Fruit fly (Drosophila melanogaster): ENCODE results near the gene CG34276.

The CG34276 gene

dm6 chr3R:15975170-15975569 lies 49.7 kb downstream of the CG34276 start:
- no peak for TF ChIP-seq CG17801 (GFP tag; optimal IDR thresholded peaks at IDR 0.05; ENCODE audit: partially characterized antibody)
